Fruit fly (Drosophila melanogaster) whole organism, prepupa: ENCODE data around the gene Rsph1.

Experiments
- Blimp-1 ChIP-seq: fragments of 200-800 bp; sonication (Bioruptor generic); optimal IDR thresholded peaks from 3 replicates; lab custom pipeline; 2017; ENCODE audit warnings: missing biosample characterization, missing genetic modification characterization, mild to moderate bottlenecking, moderate library complexity, missing genetic modification reagents
- CG10669 ChIP-seq: fragments of 200-800 bp; sonication (Bioruptor generic); optimal IDR thresholded peaks from 3 replicates; lab custom pipeline; 2018; ENCODE audit warnings: missing biosample characterization, mild to moderate bottlenecking, missing genetic modification characterization, moderate library complexity
- CG11294 ChIP-seq: fragments of 200-800 bp; sonication (Bioruptor generic); IDR thresholded peaks from 2 replicates; pipeline ENCODE4 v1.3.6; 2022; ENCODE audit warnings: missing biosample characterization, missing genetic modification characterization
- CG11762 ChIP-seq: fragments of 200-800 bp; sonication (Bioruptor generic); optimal IDR thresholded peaks from 3 replicates; lab custom pipeline; 2016; ENCODE audit warnings: missing biosample characterization, missing genetic modification characterization; ENCODE audit not compliant: insufficient read depth
- CG31627 ChIP-seq: fragments of 200-800 bp; sonication (Bioruptor generic); optimal IDR thresholded peaks from 3 replicates; lab custom pipeline; 2016; ENCODE audit warnings: missing biosample characterization, missing genetic modification characterization
- CG34406 ChIP-seq: fragments of 200-800 bp; sonication (Bioruptor generic); optimal IDR thresholded peaks from 3 replicates; lab custom pipeline; 2016; ENCODE audit warnings: missing biosample characterization, missing genetic modification characterization
- CG3919 ChIP-seq: fragments of 200-800 bp; sonication (Bioruptor generic); optimal IDR thresholded peaks from 3 replicates; lab custom pipeline; 2016; ENCODE audit warnings: missing biosample characterization, missing genetic modification characterization
- CG4318 ChIP-seq: fragments of 200-800 bp; sonication (Bioruptor generic); optimal IDR thresholded peaks from 3 replicates; lab custom pipeline; 2017; ENCODE audit warnings: missing biosample characterization, mild to moderate bottlenecking, missing genetic modification characterization
- CG6163 ChIP-seq: fragments of 200-800 bp; sonication (Bioruptor generic); IDR thresholded peaks from 3 replicates; pipeline ENCODE4 v1.3.6; 2022; ENCODE audit warnings: missing biosample characterization, missing genetic modification characterization
- CG6276 ChIP-seq: fragments of 200-800 bp; sonication (Bioruptor generic); optimal IDR thresholded peaks from 2 replicates; lab custom pipeline; 2017; ENCODE audit warnings: missing biosample characterization, mild to moderate bottlenecking, missing genetic modification characterization
- CG6792 ChIP-seq: fragments of 200-800 bp; sonication (Bioruptor generic); optimal IDR thresholded peaks from 3 replicates; lab custom pipeline; 2016; ENCODE audit warnings: missing biosample characterization, missing genetic modification characterization
- CG6808 ChIP-seq: fragments of 200-800 bp; sonication (Bioruptor generic); optimal IDR thresholded peaks from 3 replicates; lab custom pipeline; 2017; ENCODE audit warnings: missing biosample characterization, missing genetic modification characterization, mild to moderate bottlenecking, moderate library complexity, missing genetic modification reagents
- CG6854 ChIP-seq: fragments of 200-800 bp; sonication (Bioruptor generic); optimal IDR thresholded peaks from 2 replicates; lab custom pipeline; 2017; ENCODE audit warnings: missing biosample characterization, mild to moderate bottlenecking, missing genetic modification characterization
- CG7368 ChIP-seq: fragments of 200-800 bp; sonication (Bioruptor generic); optimal IDR thresholded peaks from 3 replicates; lab custom pipeline; 2016; ENCODE audit warnings: missing biosample characterization, missing genetic modification characterization
- CG8119 ChIP-seq: fragments of 200-800 bp; sonication (Bioruptor generic); IDR thresholded peaks from 3 replicates; pipeline ENCODE4 v1.3.6; 2022; ENCODE audit warnings: missing biosample characterization, missing genetic modification characterization
- CG8319 ChIP-seq: fragments of 200-800 bp; sonication (Bioruptor generic); optimal IDR thresholded peaks from 3 replicates; lab custom pipeline; 2016; ENCODE audit warnings: missing biosample characterization, missing genetic modification characterization
- CG8632 ChIP-seq: fragments of 200-800 bp; sonication (Bioruptor generic); optimal IDR thresholded peaks from 3 replicates; lab custom pipeline; 2016; ENCODE audit warnings: missing biosample characterization, missing genetic modification characterization
- Eip75B ChIP-seq: fragments of 200-800 bp; sonication (Bioruptor generic); optimal IDR thresholded peaks from 3 replicates; lab custom pipeline; 2016; ENCODE audit warnings: missing biosample characterization, missing genetic modification characterization
- Eip78C ChIP-seq: fragments of 200-800 bp; sonication (Bioruptor generic); peaks from one replicate; lab custom pipeline; 2016; ENCODE audit warnings: missing biosample characterization, missing genetic modification characterization
- Ets96B ChIP-seq: fragments of 200-800 bp; optimal IDR thresholded peaks from 2 replicates; lab custom pipeline; 2019; ENCODE audit warnings: missing biosample characterization, mild to moderate bottlenecking, missing genetic modification characterization, moderate library complexity
- Gug ChIP-seq: fragments of 200-800 bp; sonication (Bioruptor generic); IDR thresholded peaks from 2 replicates; pipeline ENCODE4 v1.3.6; 2022; ENCODE audit warnings: missing biosample characterization, missing genetic modification characterization
- Hr4 ChIP-seq: fragments of 200-800 bp; sonication (Bioruptor generic); optimal IDR thresholded peaks from 3 replicates; lab custom pipeline; 2016; ENCODE audit warnings: missing biosample characterization, missing genetic modification characterization
- Met ChIP-seq: fragments of 200-800 bp; sonication (Bioruptor generic); optimal IDR thresholded peaks from 3 replicates; lab custom pipeline; 2016; ENCODE audit warnings: missing biosample characterization, missing genetic modification characterization
- OdsH ChIP-seq: fragments of 200-800 bp; sonication (Bioruptor generic); optimal IDR thresholded peaks from 3 replicates; lab custom pipeline; 2016; ENCODE audit warnings: missing biosample characterization, missing genetic modification characterization
- Sox102F ChIP-seq: fragments of 200-800 bp; sonication (Bioruptor generic); optimal IDR thresholded peaks from 2 replicates; lab custom pipeline; 2016; ENCODE audit warnings: missing biosample characterization, mild to moderate bottlenecking, missing genetic modification characterization
- acj6 ChIP-seq: fragments of 200-800 bp; sonication (Bioruptor generic); optimal IDR thresholded peaks from 3 replicates; lab custom pipeline; 2016; ENCODE audit warnings: missing biosample characterization, missing genetic modification characterization
- dac ChIP-seq: fragments of 200-800 bp; sonication (Bioruptor generic); optimal IDR thresholded peaks from 2 replicates; lab custom pipeline; 2017; ENCODE audit warnings: missing biosample characterization, mild to moderate bottlenecking, missing genetic modification characterization
- dsx ChIP-seq: fragments of 200-800 bp; optimal IDR thresholded peaks from 3 replicates; lab custom pipeline; 2019; ENCODE audit warnings: missing biosample characterization, mild to moderate bottlenecking, missing genetic modification characterization, moderate library complexity; ENCODE audit not compliant: poor library complexity, severe bottlenecking
- eg ChIP-seq: fragments of 200-800 bp; sonication (Bioruptor generic); IDR thresholded peaks from 3 replicates; pipeline ENCODE4 v1.3.6; 2022; ENCODE audit warnings: missing biosample characterization, missing genetic modification characterization
- esn ChIP-seq: fragments of 200-800 bp; sonication (Bioruptor generic); optimal IDR thresholded peaks from 2 replicates; lab custom pipeline; 2016; ENCODE audit warnings: missing biosample characterization, mild to moderate bottlenecking, missing genetic modification characterization, moderate library complexity
- fd59A ChIP-seq: fragments of 200-800 bp; sonication (Bioruptor generic); optimal IDR thresholded peaks from 2 replicates; lab custom pipeline; 2017; ENCODE audit warnings: missing biosample characterization, mild to moderate bottlenecking, missing genetic modification characterization, missing genetic modification reagents
- fd85E ChIP-seq: fragments of 200-800 bp; sonication (Bioruptor generic); optimal IDR thresholded peaks from 3 replicates; lab custom pipeline; 2016; ENCODE audit warnings: missing biosample characterization, missing genetic modification characterization
- lz ChIP-seq: fragments of 200-800 bp; sonication (Bioruptor generic); optimal IDR thresholded peaks from 3 replicates; lab custom pipeline; 2016; ENCODE audit warnings: missing biosample characterization, missing genetic modification characterization
- net ChIP-seq: fragments of 200-800 bp; sonication (Bioruptor generic); optimal IDR thresholded peaks from 3 replicates; lab custom pipeline; 2016; ENCODE audit warnings: missing biosample characterization, missing genetic modification characterization
- pdm3 ChIP-seq: fragments of 200-800 bp; sonication (Bioruptor generic); optimal IDR thresholded peaks from 3 replicates; lab custom pipeline; 2016; ENCODE audit warnings: missing biosample characterization, missing genetic modification characterization
- salr ChIP-seq, 2 experiments: fragments of 200-800 bp; sonication (Bioruptor generic); optimal IDR thresholded peaks; 3 replicates each; lab custom pipeline; 2016 to 2018; ENCODE audit warnings: missing biosample characterization in 2 of 2, missing genetic modification characterization in 2 of 2, mild to moderate bottlenecking in 1 of 2
- spab ChIP-seq: fragments of 200-800 bp; sonication (Bioruptor generic); optimal IDR thresholded peaks from 2 replicates; lab custom pipeline; 2017; ENCODE audit warnings: missing biosample characterization, mild to moderate bottlenecking, missing genetic modification characterization, missing genetic modification reagents
- ss ChIP-seq, 2 experiments: fragments of 200-800 bp; sonication (Bioruptor generic); optimal IDR thresholded peaks; 2 replicates in 1 of 2; 3 replicates in 1 of 2; lab custom pipeline; 2017 to 2018; ENCODE audit warnings: mild to moderate bottlenecking in 2 of 2, missing biosample characterization in 2 of 2, missing genetic modification characterization in 2 of 2, moderate library complexity in 1 of 2
- svp ChIP-seq: fragments of 200-800 bp; sonication (Bioruptor generic); peaks from one replicate; lab custom pipeline; 2016; ENCODE audit warnings: missing biosample characterization, missing genetic modification characterization
- topi ChIP-seq: fragments of 200-800 bp; sonication (Bioruptor generic); optimal IDR thresholded peaks from 3 replicates; lab custom pipeline; 2016; ENCODE audit warnings: missing biosample characterization, missing genetic modification characterization

Gene Rsph1

dm6 chr2L:13157903-13158302 is 25.3 kb upstream of the Rsph1 start:
- TF ChIP-seq Eip75B (GFP tag; lab: Kevin White, UChicago) = no peak
- TF ChIP-seq Blimp-1 (GFP tag; lab: Kevin White, UChicago) = no peak
- peak; percentile 5 for TF ChIP-seq CG6792
- TF ChIP-seq CG4318 = no peak
- TF ChIP-seq lz (GFP tag; lab: Kevin White, UChicago) = peak; percentile 2
- peak; percentile 34 for TF ChIP-seq topi
- TF ChIP-seq CG3919 = peak; percentile 36
- TF ChIP-seq CG8119 (GFP tag; lab: Robert Waterston, UW) = 0 out of 3 replicates have a peak, but pooled peaks have one; percentile 22
- TF ChIP-seq CG6854 (GFP tag; lab: Kevin White, UChicago) = peak; percentile 39
- TF ChIP-seq Eip78C (GFP tag; lab: Kevin White, UChicago) = peak; percentile 87
- no peak for TF ChIP-seq CG11294 (GFP tag; lab: Robert Waterston, UW)
- TF ChIP-seq esn (GFP tag; lab: Kevin White, UChicago) = peak; percentile 9
- peak; percentile 16 for TF ChIP-seq CG34406
- TF ChIP-seq eg (GFP tag; lab: Robert Waterston, UW) = peak; percentile 18; the same call in 1 of the 3 replicates
- no peak for TF ChIP-seq CG31627 (GFP tag; lab: Kevin White, UChicago)
- peak; percentile 28 for TF ChIP-seq Met (GFP tag; lab: Kevin White, UChicago)
- peak; percentile 15 for TF ChIP-seq CG6808 (GFP tag; lab: Kevin White, UChicago)
- peak; percentile 6 for TF ChIP-seq net (GFP tag; lab: Kevin White, UChicago)
- no peak for TF ChIP-seq Gug (GFP tag; lab: Robert Waterston, UW)
- no peak for TF ChIP-seq fd59A (GFP tag; lab: Kevin White, UChicago)
- TF ChIP-seq ss (GFP tag; optimal IDR thresholded peaks at IDR 0.05; lab: Kevin White, UChicago) = peak in 1 of 2 experiments; percentile 13
- TF ChIP-seq CG8632 (GFP tag; lab: Kevin White, UChicago) = peak; percentile 22

- no peak for TF ChIP-seq dac (GFP tag; lab: Kevin White, UChicago)
- no peak for TF ChIP-seq CG6854 (GFP tag; lab: Kevin White, UChicago)
- no peak for TF ChIP-seq Hr4 (GFP tag; lab: Kevin White, UChicago)
- TF ChIP-seq spab (GFP tag; lab: Kevin White, UChicago) = no peak
- no peak for TF ChIP-seq CG8319 (GFP tag; lab: Kevin White, UChicago)
Measured at dm6 chr2L:13158510-13158909, 24.7 kb upstream of the Rsph1 start, which contains the start of gene Pk34A. Gene Pk34A (plus strand): TSS chr2L:13158810.

dm6 chr2L:13160227-13160626 is 23.0 kb upstream of the Rsph1 start, which contains the start of gene kmg:
Gene kmg (plus strand): TSS chr2L:13160527.
- no peak for TF ChIP-seq spab (GFP tag; lab: Kevin White, UChicago)
- no peak for TF ChIP-seq salr (GFP tag; optimal IDR thresholded peaks at IDR 0.05; lab: Kevin White, UChicago)
- no peak for TF ChIP-seq CG10669 (GFP tag; lab: Kevin White, UChicago)
- no peak for TF ChIP-seq Ets96B
- TF ChIP-seq Met (GFP tag; lab: Kevin White, UChicago) = no peak
- TF ChIP-seq Eip78C (GFP tag; lab: Kevin White, UChicago) = no peak
- TF ChIP-seq dsx (GFP tag; lab: Kevin White, UChicago) = no peak
- no peak for TF ChIP-seq CG6808 (GFP tag; lab: Kevin White, UChicago)
- no peak for TF ChIP-seq CG7368 (GFP tag; lab: Kevin White, UChicago)
- no peak for TF ChIP-seq pdm3
- no peak for TF ChIP-seq net (GFP tag; lab: Kevin White, UChicago)
- no peak for TF ChIP-seq Sox102F (GFP tag; lab: Kevin White, UChicago)
- TF ChIP-seq ss (GFP tag; optimal IDR thresholded peaks at IDR 0.05; lab: Kevin White, UChicago) = no peak

- peak; percentile 70 for TF ChIP-seq spab (GFP tag; lab: Kevin White, UChicago)
- TF ChIP-seq CG4318 = peak; percentile 86
- TF ChIP-seq Met (GFP tag; lab: Kevin White, UChicago) = peak; percentile 81
- peak; percentile 66 for TF ChIP-seq CG7368 (GFP tag; lab: Kevin White, UChicago)
- peak; percentile 89 for TF ChIP-seq OdsH (GFP tag; lab: Kevin White, UChicago)
- TF ChIP-seq lz (GFP tag; lab: Kevin White, UChicago) = peak; percentile 82
- peak; percentile 80 for TF ChIP-seq CG6276 (GFP tag; lab: Kevin White, UChicago)
- peak; percentile 75 for TF ChIP-seq fd59A (GFP tag; lab: Kevin White, UChicago)
- peak; percentile 32 for TF ChIP-seq Sox102F (GFP tag; lab: Kevin White, UChicago)
- no peak for TF ChIP-seq fd85E (GFP tag; lab: Kevin White, UChicago)
- peak; percentile 74 for TF ChIP-seq Eip75B (GFP tag; lab: Kevin White, UChicago)
- TF ChIP-seq ss (GFP tag; optimal IDR thresholded peaks at IDR 0.05; lab: Kevin White, UChicago) = peak; percentile 6 to 80
- peak; percentile 70 for TF ChIP-seq dsx (GFP tag; lab: Kevin White, UChicago)
- peak; percentile 76 for TF ChIP-seq pdm3
- no peak for TF ChIP-seq svp (GFP tag; lab: Kevin White, UChicago)
- TF ChIP-seq CG6792 = peak; percentile 83
- no peak; the same call in 2 of the 3 replicates for TF ChIP-seq CG6163 (GFP tag; lab: Robert Waterston, UW)
- TF ChIP-seq topi = peak; percentile 77
- peak; percentile 88 for TF ChIP-seq acj6 (GFP tag; lab: Kevin White, UChicago)
- peak; percentile 74 for TF ChIP-seq CG11762
Measured at dm6 chr2L:13164994-13165801, 18.1 kb upstream of the Rsph1 start, which contains the start of gene Sirt1. Gene Sirt1 (plus strand): TSS chr2L:13165564.
